Worm (Caenorhabditis elegans) whole organism, L3 larva: ENCODE results near the gene idpc-7.

ENCODE experiments used
- elt-1 ChIP-seq: fragments of 150-350 bp; optimal IDR thresholded peaks from 2 replicates; lab custom pipeline; 2014; ENCODE audit warnings: missing biosample characterization, missing genetic modification characterization
- fkh-10 ChIP-seq: sonication (generic microtip); optimal IDR thresholded peaks from 2 replicates; lab custom pipeline; 2017; ENCODE audit warnings: missing biosample characterization, missing genetic modification reagents, missing genetic modification characterization
- mdl-1 ChIP-seq: fragments of 150-350 bp; optimal IDR thresholded peaks from 2 replicates; lab custom pipeline; 2014; ENCODE audit warnings: missing biosample characterization, missing genetic modification characterization

ce11 chrV:9621437-9621836 lies 2.6 kb upstream of the idpc-7 start:
- TF ChIP-seq fkh-10 (no peak), elt-1 (tag; lab: Kevin White, UChicago) (no peak), mdl-1 (no peak)
